Worm (Caenorhabditis elegans): ENCODE measurements around the gene ZK792.4.

ce11 chrIV:11643829-11644228 is 38.0 kb downstream of the ZK792.4 start, which contains the start of gene prx-2:
- no peak for TF ChIP-seq him-1 (tag; optimal IDR thresholded peaks at IDR 0.05)
- no peak for TF ChIP-seq dao-5 (tag; optimal IDR thresholded peaks at IDR 0.05)
- no peak for TF ChIP-seq W03F9.2 (tag; optimal IDR thresholded peaks at IDR 0.05)
